Fruit fly (Drosophila melanogaster): Measurements from ENCODE around the gene Syt12.

Syt12 gene

dm6 chrX:13358948-13359347, at the start of gene Syt12:
TSS of gene Syt12 (plus strand) at chrX:13359248.
- TF ChIP-seq CG8478 (optimal IDR thresholded peaks at IDR 0.05) (no peak), CTCF (optimal IDR thresholded peaks at IDR 0.05) (no peak)

dm6 chrX:13310764-13311163, 48.3 kb upstream of the Syt12 start:
- TF ChIP-seq CTCF (optimal IDR thresholded peaks at IDR 0.05) = no peak
- TF ChIP-seq CG8478 (optimal IDR thresholded peaks at IDR 0.05) = no peak

- TF ChIP-seq CG8478 (optimal IDR thresholded peaks at IDR 0.05) (no peak), CTCF (optimal IDR thresholded peaks at IDR 0.05) (no peak)
These were observed 46.8 kb upstream of the Syt12 start for dm6 chrX:13312200-13312599.

dm6 chrX:13313133-13313532, 45.9 kb upstream of the Syt12 start:
- TF ChIP-seq CG8478 (optimal IDR thresholded peaks at IDR 0.05) = no peak
- TF ChIP-seq CTCF (optimal IDR thresholded peaks at IDR 0.05) = no peak

- TF ChIP-seq CG8478 (optimal IDR thresholded peaks at IDR 0.05) (no peak), CTCF (optimal IDR thresholded peaks at IDR 0.05) (no peak)
These were observed 44.7 kb upstream of the Syt12 start for dm6 chrX:13314323-13314722.

- TF ChIP-seq CG8478 (optimal IDR thresholded peaks at IDR 0.05) (no peak), CTCF (optimal IDR thresholded peaks at IDR 0.05) (no peak)
These were observed 44.1 kb upstream of the Syt12 start for dm6 chrX:13314789-13315462.

dm6 chrX:13315463-13315817, 43.6 kb upstream of the Syt12 start:
- TF ChIP-seq CG8478 (optimal IDR thresholded peaks at IDR 0.05) = no peak
- no peak for TF ChIP-seq CTCF (optimal IDR thresholded peaks at IDR 0.05)

dm6 chrX:13319376-13319883, 39.6 kb upstream of the Syt12 start:
- TF ChIP-seq CG8478 (optimal IDR thresholded peaks at IDR 0.05) = no peak
- TF ChIP-seq CTCF (optimal IDR thresholded peaks at IDR 0.05) = no peak

dm6 chrX:13320697-13321445, 38.2 kb upstream of the Syt12 start:
- TF ChIP-seq CTCF (optimal IDR thresholded peaks at IDR 0.05) (no peak), CG8478 (optimal IDR thresholded peaks at IDR 0.05) (no peak)

- TF ChIP-seq CG8478 (optimal IDR thresholded peaks at IDR 0.05) (no peak), CTCF (optimal IDR thresholded peaks at IDR 0.05) (no peak)
These were observed 36.6 kb upstream of the Syt12 start for dm6 chrX:13322405-13322804.

- TF ChIP-seq CTCF (optimal IDR thresholded peaks at IDR 0.05) (no peak), CG8478 (optimal IDR thresholded peaks at IDR 0.05) (no peak)
These were observed 35.9 kb upstream of the Syt12 start for dm6 chrX:13323114-13323513.

dm6 chrX:13323526-13323925, 35.5 kb upstream of the Syt12 start:
- TF ChIP-seq CTCF (optimal IDR thresholded peaks at IDR 0.05) = no peak
- no peak for TF ChIP-seq CG8478 (optimal IDR thresholded peaks at IDR 0.05)

- TF ChIP-seq CG8478 (optimal IDR thresholded peaks at IDR 0.05) = no peak
- TF ChIP-seq CTCF (optimal IDR thresholded peaks at IDR 0.05) = no peak
These were observed 33.7 kb upstream of the Syt12 start for dm6 chrX:13325310-13325709.

- TF ChIP-seq CG8478 (optimal IDR thresholded peaks at IDR 0.05) (no peak), CTCF (optimal IDR thresholded peaks at IDR 0.05) (peak; percentile 86 to 87)
These were observed 29.4 kb upstream of the Syt12 start, which contains the start of gene Prx2 for dm6 chrX:13329572-13330046. TSS of gene Prx2 (plus strand) at chrX:13329824.

dm6 chrX:13331814-13332701, 27.0 kb upstream of the Syt12 start:
- no peak for TF ChIP-seq CG8478 (optimal IDR thresholded peaks at IDR 0.05)
- TF ChIP-seq CTCF (optimal IDR thresholded peaks at IDR 0.05) = no peak
